Worm (Caenorhabditis elegans) whole organism, early embryonic: ENCODE measurements around the gene C44B7.11.

Experiments
- B0310.2 ChIP-seq: sonication (generic microtip); optimal IDR thresholded peaks from 2 replicates; lab custom pipeline; 2016; ENCODE audit warnings: mild to moderate bottlenecking, missing genetic modification characterization, missing compliant biosample characterization
- F13C5.2 ChIP-seq: sonication (generic microtip); optimal IDR thresholded peaks from 2 replicates; lab custom pipeline; 2017; ENCODE audit warnings: mild to moderate bottlenecking, missing genetic modification characterization, inconsistent platforms, missing compliant biosample characterization
- aly-1 ChIP-seq: sonication (generic microtip); optimal IDR thresholded peaks from 2 replicates; lab custom pipeline; 2016; ENCODE audit warnings: missing genetic modification characterization, missing compliant biosample characterization
- ama-1 ChIP-seq: fragments of 150-350 bp; optimal IDR thresholded peaks from 2 replicates; lab custom pipeline; 2014
- ceh-13 ChIP-seq: fragments of 200-800 bp; sonication (Bioruptor generic); optimal IDR thresholded peaks from 2 replicates; lab custom pipeline; 2018; ENCODE audit warnings: mild to moderate bottlenecking, missing genetic modification characterization, missing compliant biosample characterization
- ceh-36 ChIP-seq: sonication (generic microtip); optimal IDR thresholded peaks from 2 replicates; lab custom pipeline; 2016; ENCODE audit warnings: missing genetic modification characterization, inconsistent platforms, missing compliant biosample characterization
- ets-7 ChIP-seq: sonication (generic microtip); optimal IDR thresholded peaks from 2 replicates; lab custom pipeline; 2016; ENCODE audit warnings: missing genotype, missing genetic modification characterization, missing compliant biosample characterization
- flt-1 ChIP-seq: fragments of 200-800 bp; sonication (Bioruptor generic); IDR thresholded peaks from 2 replicates; pipeline ENCODE4 v1.3.6; 2022; ENCODE audit warnings: missing genetic modification characterization, missing compliant biosample characterization
- hmbx-1 ChIP-seq: sonication (generic microtip); optimal IDR thresholded peaks from 2 replicates; lab custom pipeline; 2016; ENCODE audit warnings: mild to moderate bottlenecking, missing genetic modification characterization, missing compliant biosample characterization
- hmg-4 ChIP-seq: fragments of 200-800 bp; sonication (Bioruptor generic); optimal IDR thresholded peaks from 2 replicates; lab custom pipeline; 2018; ENCODE audit warnings: mild to moderate bottlenecking, missing genetic modification characterization, missing compliant biosample characterization
- hnd-1 ChIP-seq: sonication (generic microtip); optimal IDR thresholded peaks from 2 replicates; lab custom pipeline; 2016; ENCODE audit warnings: missing genetic modification characterization, missing compliant biosample characterization
- pes-1 ChIP-seq: fragments of 200-800 bp; sonication (Bioruptor generic); IDR thresholded peaks from 2 replicates; pipeline ENCODE4 v1.3.6; 2022; ENCODE audit warnings: missing genetic modification reagents, missing genetic modification characterization, missing compliant biosample characterization
- scrt-1 ChIP-seq: fragments of 200-800 bp; sonication (Bioruptor generic); IDR thresholded peaks from 2 replicates; pipeline ENCODE4 v1.3.6; 2022; ENCODE audit warnings: missing genetic modification characterization, missing compliant biosample characterization
- sea-1 ChIP-seq: fragments of 200-800 bp; sonication (Bioruptor generic); conservative IDR thresholded peaks from 2 replicates; pipeline ENCODE4 v1.3.6; 2022; ENCODE audit warnings: missing genetic modification characterization, missing compliant biosample characterization
- tbx-11 ChIP-seq: fragments of 200-800 bp; sonication (Bioruptor generic); IDR thresholded peaks from 2 replicates; pipeline ENCODE4 v1.3.6; 2022; ENCODE audit warnings: missing genetic modification characterization, missing compliant biosample characterization
- tbx-37 ChIP-seq: fragments of 200-800 bp; sonication (Bioruptor generic); conservative IDR thresholded peaks from 2 replicates; pipeline ENCODE4 v1.3.6; 2022; ENCODE audit warnings: missing genetic modification reagents, missing genetic modification characterization, missing compliant biosample characterization
- tra-4 ChIP-seq: sonication (generic microtip); optimal IDR thresholded peaks from 2 replicates; lab custom pipeline; 2017; ENCODE audit warnings: missing genetic modification characterization, missing compliant biosample characterization

C44B7.11 gene

ce11 chrII:6926488-6926887 is 29.1 kb upstream of the C44B7.11 start:
- TF ChIP-seq hmg-4 (GFP tag; lab: Kevin White, UChicago) = no peak

ce11 chrII:6926054-6926453 is 28.7 kb upstream of the C44B7.11 start:
- TF ChIP-seq hmg-4 (GFP tag; lab: Kevin White, UChicago) (no peak), hnd-1 (tag; lab: Kevin White, UChicago) (no peak), ceh-36 (tag; lab: Kevin White, UChicago) (no peak), ceh-13 (GFP tag; lab: Kevin White, UChicago) (no peak), hmbx-1 (tag; lab: Kevin White, UChicago) (no peak), B0310.2 (tag; lab: Kevin White, UChicago) (no peak), F13C5.2 (tag; lab: Kevin White, UChicago) (no peak), tra-4 (tag; lab: Kevin White, UChicago) (no peak), ama-1 (no peak), sea-1 (no peak), aly-1 (tag; lab: Kevin White, UChicago) (no peak), scrt-1 (GFP tag; lab: Robert Waterston, UW) (no peak)

ce11 chrII:6923792-6924191 is 26.5 kb upstream of the C44B7.11 start:
- TF ChIP-seq ceh-13 (GFP tag; lab: Kevin White, UChicago) = no peak
- TF ChIP-seq B0310.2 (tag; lab: Kevin White, UChicago) = no peak
- no peak for TF ChIP-seq F13C5.2 (tag; lab: Kevin White, UChicago)
- no peak for TF ChIP-seq hmg-4 (GFP tag; lab: Kevin White, UChicago)
- TF ChIP-seq flt-1 (GFP tag; lab: Robert Waterston, UW) = no peak
- no peak for TF ChIP-seq sea-1
- TF ChIP-seq tra-4 (tag; lab: Kevin White, UChicago) = no peak
- TF ChIP-seq tbx-37 = no peak
- no peak for TF ChIP-seq hnd-1 (tag; lab: Kevin White, UChicago)
- no peak for TF ChIP-seq pes-1 (GFP tag; lab: Robert Waterston, UW)
- no peak for TF ChIP-seq ets-7 (tag; lab: Kevin White, UChicago)
- no peak for TF ChIP-seq ama-1
- TF ChIP-seq ceh-36 (tag; lab: Kevin White, UChicago) = no peak
- no peak for TF ChIP-seq scrt-1 (GFP tag; lab: Robert Waterston, UW)
- TF ChIP-seq hmbx-1 (tag; lab: Kevin White, UChicago) = no peak

DNA sequence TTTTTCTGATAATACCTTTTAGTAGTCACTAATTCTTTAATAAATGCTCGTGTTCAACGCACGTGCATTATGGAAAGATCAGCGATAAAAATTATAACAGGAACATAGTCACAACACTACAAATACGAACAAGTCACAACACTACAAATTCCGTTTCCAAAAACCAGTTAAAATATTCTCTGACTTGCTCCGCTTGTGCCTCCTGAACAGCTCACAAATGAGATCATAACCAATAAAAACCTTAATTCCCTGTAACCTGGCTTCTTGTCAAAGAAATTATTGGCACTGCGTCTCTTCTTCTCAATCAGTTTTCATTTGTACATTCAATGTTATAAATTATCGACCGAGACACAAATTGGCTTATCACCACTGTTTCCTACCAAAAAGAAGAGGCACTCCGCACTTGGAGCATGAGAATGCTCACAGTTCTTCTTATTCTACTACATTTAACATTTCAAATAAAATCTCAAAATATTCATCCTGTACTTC is 22.1 kb upstream of the C44B7.11 start, which contains the start of gene B0252.1:
TSS of gene B0252.1 (plus strand) at position 318 of the 489 bp plus-strand sequence.
- TF ChIP-seq tbx-11 (no peak), pes-1 (GFP tag; lab: Robert Waterston, UW) (no peak), F13C5.2 (tag; lab: Kevin White, UChicago) (no peak), hnd-1 (tag; lab: Kevin White, UChicago) (no peak), B0310.2 (tag; lab: Kevin White, UChicago) (no peak), ets-7 (tag; lab: Kevin White, UChicago) (no peak), tra-4 (tag; lab: Kevin White, UChicago) (no peak), tbx-37 (no peak), ama-1 (no peak), flt-1 (GFP tag; lab: Robert Waterston, UW) (no peak)

- no peak for TF ChIP-seq F13C5.2 (tag; lab: Kevin White, UChicago)
- no peak for TF ChIP-seq sea-1
- TF ChIP-seq aly-1 (tag; lab: Kevin White, UChicago) = no peak
- no peak for TF ChIP-seq ama-1
- TF ChIP-seq tbx-37 = no peak
- no peak for TF ChIP-seq flt-1 (GFP tag; lab: Robert Waterston, UW)
- TF ChIP-seq tbx-11 = no peak
- TF ChIP-seq hmbx-1 (tag; lab: Kevin White, UChicago) = no peak
- TF ChIP-seq ceh-13 (GFP tag; lab: Kevin White, UChicago) = no peak
- no peak for TF ChIP-seq hmg-4 (GFP tag; lab: Kevin White, UChicago)
- TF ChIP-seq scrt-1 (GFP tag; lab: Robert Waterston, UW) = no peak
- TF ChIP-seq hnd-1 (tag; lab: Kevin White, UChicago) = no peak
Observed at ce11 chrII:6918862-6919261, 21.5 kb upstream of the C44B7.11 start, which contains the start of gene B0252.5. B0252.5 (minus strand) TSS chrII:6918878.

ce11 chrII:6917710-6918109 is 20.4 kb upstream of the C44B7.11 start, which contains the start of gene B0252.11:
B0252.11 (minus strand) TSS chrII:6917810.
- no peak for TF ChIP-seq hmbx-1 (tag; lab: Kevin White, UChicago)
- TF ChIP-seq tbx-37 = no peak
- no peak for TF ChIP-seq ama-1
- no peak for TF ChIP-seq ceh-36 (tag; lab: Kevin White, UChicago)
- no peak for TF ChIP-seq sea-1
- TF ChIP-seq ets-7 (tag; lab: Kevin White, UChicago) = no peak
- TF ChIP-seq tra-4 (tag; lab: Kevin White, UChicago) = no peak
- no peak for TF ChIP-seq B0310.2 (tag; lab: Kevin White, UChicago)

- no peak for TF ChIP-seq ets-7 (tag; lab: Kevin White, UChicago)
- TF ChIP-seq hmg-4 (GFP tag; lab: Kevin White, UChicago) = no peak
- TF ChIP-seq hnd-1 (tag; lab: Kevin White, UChicago) = no peak
- no peak for TF ChIP-seq ceh-36 (tag; lab: Kevin White, UChicago)
- TF ChIP-seq ceh-13 (GFP tag; lab: Kevin White, UChicago) = no peak
- TF ChIP-seq B0310.2 (tag; lab: Kevin White, UChicago) = no peak
- no peak for TF ChIP-seq aly-1 (tag; lab: Kevin White, UChicago)
- no peak for TF ChIP-seq tbx-37
- no peak for TF ChIP-seq tbx-11
- TF ChIP-seq ama-1 = no peak
- TF ChIP-seq scrt-1 (GFP tag; lab: Robert Waterston, UW) = no peak
- no peak for TF ChIP-seq tra-4 (tag; lab: Kevin White, UChicago)
- no peak for TF ChIP-seq F13C5.2 (tag; lab: Kevin White, UChicago)
- TF ChIP-seq flt-1 (GFP tag; lab: Robert Waterston, UW) = no peak
- no peak for TF ChIP-seq hmbx-1 (tag; lab: Kevin White, UChicago)
- TF ChIP-seq pes-1 (GFP tag; lab: Robert Waterston, UW) = no peak
Observed at ce11 chrII:6915875-6916274, 18.5 kb upstream of the C44B7.11 start, which contains the start of gene B0252.8. B0252.8 (plus strand) TSS chrII:6916166.
